Worm (Caenorhabditis elegans) whole organism, L1 larva: ENCODE data around the gene C17A2.3.
A peak's percentile ranks its signal among the peaks of the same experiment; 100 is the strongest.

Experiments
- C04F5.9 ChIP-seq: sonication (generic microtip); optimal IDR thresholded peaks from 2 replicates; lab custom pipeline; 2016; ENCODE audit warnings: missing genetic modification characterization, missing compliant biosample characterization
- C16A3.4 ChIP-seq: fragments of 150-350 bp; optimal IDR thresholded peaks from 2 replicates; lab custom pipeline; 2014; ENCODE audit warnings: missing biosample characterization, missing genetic modification characterization
- C34B4.2 ChIP-seq: sonication (generic microtip); optimal IDR thresholded peaks from 2 replicates; lab custom pipeline; 2017; ENCODE audit warnings: mild to moderate bottlenecking, missing genetic modification characterization, missing compliant biosample characterization
- F16B12.6 ChIP-seq: fragments of 150-350 bp; optimal IDR thresholded peaks from 2 replicates; lab custom pipeline; 2014; ENCODE audit warnings: missing biosample characterization, missing genetic modification characterization
- Y116A8C.19 ChIP-seq: sonication (generic microtip); optimal IDR thresholded peaks from 2 replicates; lab custom pipeline; 2016; ENCODE audit warnings: missing compliant biosample characterization, missing genetic modification characterization, borderline replicate concordance
- aly-2 ChIP-seq: fragments of 150-350 bp; optimal IDR thresholded peaks from 2 replicates; lab custom pipeline; 2014; ENCODE audit warnings: missing biosample characterization, missing genetic modification characterization
- ama-1 ChIP-seq: fragments of 150-350 bp; optimal IDR thresholded peaks from 2 replicates; lab custom pipeline; 2014
- blmp-1 ChIP-seq: fragments of 150-350 bp; optimal IDR thresholded peaks from 2 replicates; lab custom pipeline; 2014; ENCODE audit warnings: missing biosample characterization, missing genetic modification characterization
- ceh-63 ChIP-seq: fragments of 200-800 bp; sonication (Bioruptor generic); optimal IDR thresholded peaks from 2 replicates; lab custom pipeline; 2018; ENCODE audit warnings: mild to moderate bottlenecking, missing genetic modification characterization, missing compliant biosample characterization
- ceh-8 ChIP-seq: fragments of 200-800 bp; sonication (Bioruptor generic); optimal IDR thresholded peaks from 2 replicates; lab custom pipeline; 2018; ENCODE audit warnings: mild to moderate bottlenecking, missing genetic modification characterization, moderate library complexity, missing compliant biosample characterization
- ceh-82 ChIP-seq, 3 experiments: fragments of 150-350 bp in 1 of 3; sonication (generic microtip) in 2 of 3; optimal IDR thresholded peaks; 2 replicates each; lab custom pipeline; 2014 to 2017; ENCODE audit warnings: missing biosample characterization in 3 of 3, missing genetic modification characterization in 3 of 3
- ceh-88 ChIP-seq: fragments of 200-800 bp; sonication (Bioruptor generic); IDR thresholded peaks from 2 replicates; pipeline ENCODE4 v1.3.6; 2022; ENCODE audit warnings: missing genetic modification characterization, missing compliant biosample characterization
- ceh-90 ChIP-seq: sonication (generic microtip); optimal IDR thresholded peaks from 2 replicates; lab custom pipeline; 2016; ENCODE audit warnings: missing genetic modification characterization, missing compliant biosample characterization
- efl-3 ChIP-seq: fragments of 200-800 bp; sonication (Bioruptor generic); optimal IDR thresholded peaks from 2 replicates; lab custom pipeline; 2018; ENCODE audit warnings: mild to moderate bottlenecking, missing genetic modification characterization, missing compliant biosample characterization
- elt-2 ChIP-seq: sonication (generic microtip); optimal IDR thresholded peaks from 2 replicates; lab custom pipeline; 2016; ENCODE audit warnings: missing genetic modification characterization, mild to moderate bottlenecking, inconsistent platforms, missing compliant biosample characterization, missing genetic modification reagents
- ets-5 ChIP-seq: fragments of 200-800 bp; sonication (Bioruptor generic); IDR thresholded peaks from 2 replicates; pipeline ENCODE4 v1.3.6; 2022; ENCODE audit warnings: missing genetic modification characterization, missing compliant biosample characterization
- fkh-8 ChIP-seq: sonication (generic microtip); optimal IDR thresholded peaks from 2 replicates; lab custom pipeline; 2016; ENCODE audit warnings: mild to moderate bottlenecking, missing genetic modification characterization, missing compliant biosample characterization
- fos-1 ChIP-seq: fragments of 150-350 bp; optimal IDR thresholded peaks from 2 replicates; lab custom pipeline; 2014; ENCODE audit warnings: missing biosample characterization, missing genetic modification characterization
- grh-1 ChIP-seq: fragments of 200-800 bp; sonication (Bioruptor generic); IDR thresholded peaks from 2 replicates; pipeline ENCODE4 v1.3.6; 2022; ENCODE audit warnings: missing genetic modification reagents, missing genetic modification characterization, missing compliant biosample characterization
- hlh-17 ChIP-seq: fragments of 200-800 bp; sonication (Bioruptor generic); optimal IDR thresholded peaks from 2 replicates; lab custom pipeline; 2018; ENCODE audit warnings: missing genetic modification characterization, mild to moderate bottlenecking, missing compliant biosample characterization, moderate library complexity, borderline replicate concordance
- hlh-4 ChIP-seq: sonication (generic microtip); optimal IDR thresholded peaks from 2 replicates; lab custom pipeline; 2016; ENCODE audit warnings: mild to moderate bottlenecking, missing genetic modification characterization, missing compliant biosample characterization
- hpl-2 ChIP-seq: fragments of 150-350 bp; optimal IDR thresholded peaks from 2 replicates; lab custom pipeline; 2014; ENCODE audit warnings: missing biosample characterization, missing genetic modification reagents, missing genetic modification characterization
- irx-1 ChIP-seq: sonication (generic microtip); optimal IDR thresholded peaks from 2 replicates; lab custom pipeline; 2016; ENCODE audit warnings: missing genetic modification characterization, missing compliant biosample characterization
- lin-14 ChIP-seq: fragments of 200-800 bp; sonication (Bioruptor generic); optimal IDR thresholded peaks from 2 replicates; lab custom pipeline; 2018; ENCODE audit warnings: mild to moderate bottlenecking, missing genetic modification characterization, moderate library complexity, missing compliant biosample characterization
- lin-15B ChIP-seq: fragments of 150-350 bp; sonication (generic microtip); optimal IDR thresholded peaks from 3 replicates; lab custom pipeline; 2014; ENCODE audit warnings: missing biosample characterization, missing genetic modification characterization
- lin-39 ChIP-seq: fragments of 150-350 bp; optimal IDR thresholded peaks from 2 replicates; lab custom pipeline; 2014; ENCODE audit warnings: missing biosample characterization, missing genetic modification reagents, missing genetic modification characterization
- lsy-2 ChIP-seq, 2 experiments: fragments of 150-350 bp; optimal IDR thresholded peaks; 2 replicates each; lab custom pipeline; 2014; ENCODE audit warnings: missing biosample characterization in 2 of 2, missing genetic modification characterization in 2 of 2
- mab-9 ChIP-seq: fragments of 200-800 bp; sonication (Bioruptor generic); IDR thresholded peaks from 2 replicates; pipeline ENCODE4 v1.3.6; 2022; ENCODE audit warnings: missing genetic modification reagents, missing genetic modification characterization, missing compliant biosample characterization
- nhr-11 ChIP-seq: fragments of 150-350 bp; optimal IDR thresholded peaks from 2 replicates; lab custom pipeline; 2014; ENCODE audit warnings: missing biosample characterization, missing genetic modification characterization
- nhr-12 ChIP-seq: sonication (generic microtip); optimal IDR thresholded peaks from 2 replicates; lab custom pipeline; 2017; ENCODE audit warnings: missing biosample characterization, missing genetic modification characterization
- nhr-47 ChIP-seq: sonication (generic microtip); optimal IDR thresholded peaks from 2 replicates; lab custom pipeline; 2016; ENCODE audit warnings: mild to moderate bottlenecking, missing genetic modification characterization, moderate library complexity, missing compliant biosample characterization
- nhr-71 ChIP-seq: sonication (generic microtip); optimal IDR thresholded peaks from 2 replicates; lab custom pipeline; 2016; ENCODE audit warnings: mild to moderate bottlenecking, missing genetic modification characterization, moderate library complexity, missing compliant biosample characterization
- nhr-76 ChIP-seq: sonication (generic microtip); optimal IDR thresholded peaks from 2 replicates; lab custom pipeline; 2017; ENCODE audit warnings: missing biosample characterization, missing genetic modification characterization
- nhr-77 ChIP-seq: fragments of 150-350 bp; optimal IDR thresholded peaks from 2 replicates; lab custom pipeline; 2014; ENCODE audit warnings: missing biosample characterization, missing genetic modification characterization
- nhr-90 ChIP-seq: sonication (generic microtip); optimal IDR thresholded peaks from 2 replicates; lab custom pipeline; 2016; ENCODE audit warnings: mild to moderate bottlenecking, missing genetic modification characterization, missing compliant biosample characterization; ENCODE audit not compliant: poor library complexity
- pag-3 ChIP-seq: sonication (generic microtip); optimal IDR thresholded peaks from 2 replicates; lab custom pipeline; 2017; ENCODE audit warnings: missing genetic modification characterization, mild to moderate bottlenecking, missing compliant biosample characterization, antibody characterized with exemption, borderline replicate concordance; ENCODE audit not compliant: insufficient read depth
- pqm-1 ChIP-seq: sonication (generic microtip); optimal IDR thresholded peaks from 3 replicates; lab custom pipeline; 2017; ENCODE audit warnings: missing biosample characterization, missing genetic modification characterization
- rnt-1 ChIP-seq: sonication (generic microtip); optimal IDR thresholded peaks from 2 replicates; lab custom pipeline; 2016; ENCODE audit warnings: mild to moderate bottlenecking, missing genetic modification characterization, moderate library complexity, missing compliant biosample characterization
- skn-1 ChIP-seq: fragments of 150-350 bp; optimal IDR thresholded peaks from 2 replicates; lab custom pipeline; 2014; ENCODE audit warnings: missing biosample characterization, missing genetic modification characterization
- sox-4 ChIP-seq: sonication (generic microtip); optimal IDR thresholded peaks from 2 replicates; lab custom pipeline; 2016; ENCODE audit warnings: missing genetic modification characterization, missing compliant biosample characterization
- sptf-1 ChIP-seq: fragments of 150-350 bp; optimal IDR thresholded peaks from 2 replicates; lab custom pipeline; 2014; ENCODE audit warnings: missing biosample characterization, missing genetic modification characterization
- swsn-7 ChIP-seq: sonication (generic microtip); optimal IDR thresholded peaks from 2 replicates; lab custom pipeline; 2016; ENCODE audit warnings: missing genetic modification characterization, missing compliant biosample characterization
- tbx-2 ChIP-seq: sonication (generic microtip); optimal IDR thresholded peaks from 2 replicates; lab custom pipeline; 2016; ENCODE audit warnings: missing genetic modification characterization, missing compliant biosample characterization
- tlp-1 ChIP-seq: fragments of 150-350 bp; optimal IDR thresholded peaks from 2 replicates; lab custom pipeline; 2014; ENCODE audit warnings: missing biosample characterization, missing genetic modification characterization
- unc-130 ChIP-seq: fragments of 150-350 bp; optimal IDR thresholded peaks from 2 replicates; lab custom pipeline; 2017; ENCODE audit warnings: missing biosample characterization, missing genetic modification characterization, inconsistent platforms
- unc-30 ChIP-seq: sonication (generic microtip); optimal IDR thresholded peaks from 2 replicates; lab custom pipeline; 2017; ENCODE audit warnings: missing biosample characterization, missing genetic modification characterization
- unc-62 ChIP-seq: fragments of 150-350 bp; optimal IDR thresholded peaks from 2 replicates; lab custom pipeline; 2014; ENCODE audit warnings: missing biosample characterization, missing genetic modification reagents, missing genetic modification characterization
- vab-15 ChIP-seq: sonication (generic microtip); optimal IDR thresholded peaks from 2 replicates; lab custom pipeline; 2017; ENCODE audit warnings: missing genotype, mild to moderate bottlenecking, missing genetic modification characterization, missing compliant biosample characterization
- xbp-1 ChIP-seq: sonication (generic microtip); optimal IDR thresholded peaks from 2 replicates; lab custom pipeline; 2016; ENCODE audit warnings: missing genetic modification characterization, missing compliant biosample characterization
- zag-1 ChIP-seq: fragments of 150-350 bp; optimal IDR thresholded peaks from 2 replicates; lab custom pipeline; 2014; ENCODE audit warnings: missing biosample characterization, missing genetic modification characterization
- zip-4 ChIP-seq: fragments of 200-800 bp; sonication (Bioruptor generic); optimal IDR thresholded peaks from 2 replicates; lab custom pipeline; 2018; ENCODE audit warnings: mild to moderate bottlenecking, missing genetic modification characterization, moderate library complexity, missing compliant biosample characterization

The C17A2.3 gene

DNA sequence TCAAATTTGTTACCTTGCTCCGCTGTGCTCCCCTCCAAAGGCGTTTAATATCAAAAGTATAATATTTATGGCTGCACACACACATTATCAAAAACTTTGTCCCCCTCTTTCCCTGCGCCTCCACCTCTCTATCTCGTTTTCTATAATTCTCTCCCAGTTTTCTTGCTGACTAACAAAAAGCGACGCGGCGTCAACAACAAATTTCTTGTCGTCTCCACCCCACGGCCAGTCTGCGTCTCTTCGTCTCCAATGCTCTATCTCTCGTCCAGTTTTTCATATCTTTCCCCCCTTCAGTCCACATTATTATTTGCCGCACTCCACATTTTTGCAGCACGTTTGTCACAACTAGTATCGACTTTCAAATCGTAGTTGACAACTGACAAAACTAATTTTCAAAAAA lies 32.9 kb upstream of the C17A2.3 start (continued):
- peak; percentile 1 for TF ChIP-seq F16B12.6
- peak; percentile 23 for TF ChIP-seq xbp-1 (tag; lab: Kevin White, UChicago)
- no peak for TF ChIP-seq lin-39
- TF ChIP-seq nhr-11 (tag; lab: Kevin White, UChicago): peak; percentile 19
- no peak for TF ChIP-seq ceh-90 (tag; lab: Kevin White, UChicago)
- TF ChIP-seq unc-62: no peak
- no peak for TF ChIP-seq hpl-2 (GFP tag; lab: Kevin White, UChicago)
- no peak for TF ChIP-seq hlh-17 (GFP tag; lab: Kevin White, UChicago)
- no peak for TF ChIP-seq ceh-88 (GFP tag; lab: Robert Waterston, UW)
- TF ChIP-seq tbx-2 (tag; lab: Kevin White, UChicago): peak; percentile 32
- TF ChIP-seq nhr-12 (tag; lab: Kevin White, UChicago): no peak
- peak; percentile 37 to 60 for TF ChIP-seq lsy-2 (tag; optimal IDR thresholded peaks at IDR 0.05; lab: Kevin White, UChicago)
- peak; percentile 85 for TF ChIP-seq lin-14 (GFP tag; lab: Kevin White, UChicago)
- no peak for TF ChIP-seq ceh-82 (tag; optimal IDR thresholded peaks at IDR 0.05; lab: Kevin White, UChicago)
- no peak for TF ChIP-seq hlh-4
- no peak for TF ChIP-seq C34B4.2 (tag; lab: Kevin White, UChicago)
- TF ChIP-seq C16A3.4: no peak
- TF ChIP-seq vab-15 (tag; lab: Kevin White, UChicago): no peak
- TF ChIP-seq lin-15B (tag; lab: Kevin White, UChicago): no peak
- TF ChIP-seq swsn-7 (tag; lab: Kevin White, UChicago): peak; percentile 27
- no peak for TF ChIP-seq zag-1 (tag; lab: Kevin White, UChicago)
- TF ChIP-seq zip-4 (GFP tag; lab: Kevin White, UChicago): no peak
- no peak for TF ChIP-seq tlp-1 (tag; lab: Kevin White, UChicago)
- no peak for TF ChIP-seq efl-3
- TF ChIP-seq C04F5.9 (tag; lab: Kevin White, UChicago): no peak
- TF ChIP-seq Y116A8C.19 (tag; lab: Kevin White, UChicago): no peak
- TF ChIP-seq nhr-47 (tag; lab: Kevin White, UChicago): peak; percentile 51
- TF ChIP-seq ets-5 (GFP tag; lab: Robert Waterston, UW): no peak
- TF ChIP-seq unc-30 (tag; lab: Kevin White, UChicago): no peak
- peak; percentile 73 for TF ChIP-seq fkh-8
- TF ChIP-seq ceh-63: no peak
- TF ChIP-seq sptf-1 (tag; lab: Kevin White, UChicago): no peak
- no peak for TF ChIP-seq irx-1 (tag; lab: Kevin White, UChicago)
- TF ChIP-seq elt-2 (tag; lab: Kevin White, UChicago): peak; percentile 73
- no peak for TF ChIP-seq aly-2 (tag; lab: Kevin White, UChicago)
- no peak for TF ChIP-seq mab-9
- TF ChIP-seq pqm-1 (tag; lab: Kevin White, UChicago): no peak
- no peak for TF ChIP-seq sox-4 (tag; lab: Kevin White, UChicago)
- no peak for TF ChIP-seq fos-1 (tag; lab: Kevin White, UChicago)
- TF ChIP-seq ama-1: no peak
- no peak for TF ChIP-seq nhr-77 (tag; lab: Kevin White, UChicago)
- TF ChIP-seq nhr-76 (tag; lab: Kevin White, UChicago): no peak
- TF ChIP-seq skn-1: no peak
- TF ChIP-seq pag-3 (tag; lab: Kevin White, UChicago): no peak
- TF ChIP-seq nhr-90 (tag; lab: Kevin White, UChicago): peak; percentile 25
- peak; percentile 20 for TF ChIP-seq blmp-1 (tag; lab: Kevin White, UChicago)
- peak; percentile 30 for TF ChIP-seq rnt-1 (tag; lab: Kevin White, UChicago)
- TF ChIP-seq unc-130: no peak
- no peak for TF ChIP-seq grh-1 (GFP tag; lab: Robert Waterston, UW)
- peak; percentile 62 for TF ChIP-seq nhr-71 (tag; lab: Kevin White, UChicago)
- TF ChIP-seq ceh-8 (GFP tag; lab: Kevin White, UChicago): no peak
